Fruit fly (Drosophila melanogaster): ENCODE data around the gene dnt.

The dnt gene

DNA sequence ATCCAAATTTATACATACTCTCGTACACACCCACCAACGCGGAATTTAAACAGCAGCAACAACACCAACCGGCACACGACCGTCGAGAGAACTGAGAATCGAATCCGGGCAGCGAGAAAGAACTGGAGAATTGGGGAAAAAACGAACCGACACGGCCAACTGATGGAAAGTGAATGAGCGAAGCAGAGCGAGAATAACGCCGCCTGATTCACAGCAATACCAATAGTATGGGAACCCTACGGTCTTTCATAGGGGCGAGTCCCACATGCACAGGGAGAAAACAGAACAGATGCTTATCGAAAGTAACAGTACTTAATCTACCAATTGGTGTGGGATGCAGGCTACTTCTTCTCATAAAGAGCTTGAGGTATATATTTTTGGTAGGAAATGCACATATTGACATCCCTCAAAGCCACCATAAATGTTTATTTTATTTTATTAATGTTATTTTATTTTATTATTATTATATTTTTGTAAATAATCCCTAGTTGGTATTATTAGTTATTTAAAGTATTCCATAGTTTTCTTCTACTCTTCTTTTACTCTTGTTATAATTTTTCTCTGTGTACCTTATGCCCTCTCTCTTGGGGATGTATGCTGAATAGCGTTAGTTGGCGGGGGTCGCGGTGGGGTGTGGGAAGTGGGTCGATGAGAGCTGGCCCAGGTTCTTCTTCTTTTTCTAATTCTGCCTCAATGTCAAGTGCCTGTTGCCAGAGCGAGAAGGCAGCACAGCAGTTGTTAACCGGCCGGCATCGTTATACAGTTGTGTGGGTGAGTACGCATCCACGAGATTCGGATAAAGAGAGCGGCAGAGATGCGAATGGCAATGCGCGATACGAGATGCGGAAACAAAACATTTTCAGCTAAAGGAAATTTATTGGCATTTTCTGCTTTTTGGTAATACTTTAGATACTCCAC lies 35.5 kb upstream of the dnt start, which contains the start of gene CG17544 (continued):
- no peak for TF ChIP-seq ash1 (GFP tag; optimal IDR thresholded peaks at IDR 0.05)
- TF ChIP-seq CG10274 (GFP tag; optimal IDR thresholded peaks at IDR 0.05), result peak; percentile 56
- TF ChIP-seq tll (GFP tag; optimal IDR thresholded peaks at IDR 0.05), result no peak
- no peak for TF ChIP-seq ems (GFP tag; optimal IDR thresholded peaks at IDR 0.05)
- no peak for TF ChIP-seq p53 (GFP tag; optimal IDR thresholded peaks at IDR 0.05)
- TF ChIP-seq disco-r (GFP tag; optimal IDR thresholded peaks at IDR 0.05), result no peak
- TF ChIP-seq CG6689 (GFP tag; IDR thresholded peaks at IDR 0.05), result peak; percentile 52; the same call in 1 of the 2 replicates
- peak; percentile 31 for TF ChIP-seq CG7786 (GFP tag; optimal IDR thresholded peaks at IDR 0.05)
- TF ChIP-seq esg (GFP tag; conservative IDR thresholded peaks at IDR 0.05), result peak; percentile 40
- peak; percentile 28 for TF ChIP-seq salm (tag; optimal IDR thresholded peaks at IDR 0.05)
- TF ChIP-seq emc (GFP tag; optimal IDR thresholded peaks at IDR 0.05), result no peak
- peak; percentile 55 for TF ChIP-seq ci (GFP tag; IDR thresholded peaks at IDR 0.05)
- peak; percentile 76 for TF ChIP-seq PHDP (tag; optimal IDR thresholded peaks at IDR 0.05)
- peak; percentile 60 for TF ChIP-seq Rfx (GFP tag; IDR thresholded peaks at IDR 0.05)
- no peak for TF ChIP-seq CG15011 (GFP tag; optimal IDR thresholded peaks at IDR 0.05)
- TF ChIP-seq CG10366 (GFP tag; IDR thresholded peaks at IDR 0.05), result no peak; the same call in 1 of the 2 replicates
- TF ChIP-seq Ptx1 (GFP tag; IDR thresholded peaks at IDR 0.05), result peak; percentile 67
- TF ChIP-seq CG9727 (GFP tag; optimal IDR thresholded peaks at IDR 0.05), result peak; percentile 86
- peak; percentile 72 for TF ChIP-seq caup (GFP tag; optimal IDR thresholded peaks at IDR 0.05; ENCODE audit: severe bottlenecking)
- TF ChIP-seq CG10979 (tag; optimal IDR thresholded peaks at IDR 0.05), result peak; percentile 89
- TF ChIP-seq CG15073 (GFP tag; optimal IDR thresholded peaks at IDR 0.05), result no peak
- no peak for TF ChIP-seq Tbp (GFP tag; optimal IDR thresholded peaks at IDR 0.05)
- peak; percentile 68 for TF ChIP-seq mirr (GFP tag; optimal IDR thresholded peaks at IDR 0.05)
- no peak; the same call in 1 of the 2 replicates for TF ChIP-seq CG5953 (GFP tag; IDR thresholded peaks at IDR 0.05)
- peak; percentile 92 for TF ChIP-seq CG10543 (GFP tag; optimal IDR thresholded peaks at IDR 0.05)
- TF ChIP-seq jing (GFP tag; optimal IDR thresholded peaks at IDR 0.05), result no peak
- peak; percentile 74 for TF ChIP-seq CG9817 (tag; optimal IDR thresholded peaks at IDR 0.05)
- TF ChIP-seq vvl (GFP tag; IDR thresholded peaks at IDR 0.05), result peak; percentile 55
- TF ChIP-seq Elba2 (GFP tag; optimal IDR thresholded peaks at IDR 0.05), result no peak
- peak; percentile 13 for TF ChIP-seq CG6272 (GFP tag; IDR thresholded peaks at IDR 0.05)
- peak; percentile 66 for TF ChIP-seq CG6654 (GFP tag; optimal IDR thresholded peaks at IDR 0.05)
- no peak for TF ChIP-seq bowl (GFP tag; IDR thresholded peaks at IDR 0.05)
- TF ChIP-seq CG7271 (tag; optimal IDR thresholded peaks at IDR 0.05), result no peak
- no peak for TF ChIP-seq Dip3 (GFP tag; optimal IDR thresholded peaks at IDR 0.05)
- TF ChIP-seq sens (GFP tag), result peak; percentile 84
- TF ChIP-seq ac (GFP tag; optimal IDR thresholded peaks at IDR 0.05), result peak; percentile 9
- no peak for TF ChIP-seq CG43689 (GFP tag; IDR thresholded peaks at IDR 0.05)
- TF ChIP-seq CG33213 (GFP tag; optimal IDR thresholded peaks at IDR 0.05), result no peak
- no peak for TF ChIP-seq Max (GFP tag; optimal IDR thresholded peaks at IDR 0.05)
- peak; percentile 77 for TF ChIP-seq CG4328 (GFP tag; optimal IDR thresholded peaks at IDR 0.05)
- TF ChIP-seq gsb-n (tag; optimal IDR thresholded peaks at IDR 0.05), result peak; percentile 60
- peak; percentile 88 for TF ChIP-seq Sox100B (GFP tag; optimal IDR thresholded peaks at IDR 0.05)
- TF ChIP-seq Optix (GFP tag; IDR thresholded peaks at IDR 0.05), result peak; percentile 45; the same call in 1 of the 3 replicates
- TF ChIP-seq otp (GFP tag; IDR thresholded peaks at IDR 0.05), result peak; percentile 30; the same call in 1 of the 3 replicates
- TF ChIP-seq CG12236 (GFP tag; optimal IDR thresholded peaks at IDR 0.05), result no peak
- TF ChIP-seq CG9609 (GFP tag; optimal IDR thresholded peaks at IDR 0.05), result peak; percentile 31
- TF ChIP-seq Nf-YB (GFP tag; optimal IDR thresholded peaks at IDR 0.05), result peak; percentile 67
- no peak for TF ChIP-seq CG7928 (GFP tag; optimal IDR thresholded peaks at IDR 0.05)
- no peak for TF ChIP-seq MESR4 (GFP tag; optimal IDR thresholded peaks at IDR 0.05)

All from whole organism, embryonic.